Fruit fly (Drosophila melanogaster): ENCODE results near the gene CG33648.
A peak's percentile ranks its signal among the peaks of the same experiment; 100 is the strongest.

The CG33648 gene

dm6 chr2L:14476501-14477067 is 47.5 kb upstream of the CG33648 start (continued):
- TF ChIP-seq CG11093 (GFP tag; IDR thresholded peaks at IDR 0.05) (no peak), mam (GFP tag; optimal IDR thresholded peaks at IDR 0.05) (no peak), Lim3 (GFP tag; IDR thresholded peaks at IDR 0.05) (no peak), Nf-YC (tag; optimal IDR thresholded peaks at IDR 0.05) (no peak), dan (GFP tag; IDR thresholded peaks at IDR 0.05) (no peak), Max (GFP tag; optimal IDR thresholded peaks at IDR 0.05) (no peak), row (GFP tag; IDR thresholded peaks at IDR 0.05) (no peak; the same call in 2 of the 3 replicates), Asciz (GFP tag; optimal IDR thresholded peaks at IDR 0.05) (no peak)

dm6 chr2L:14477464-14478239 is 46.5 kb upstream of the CG33648 start:
- TF ChIP-seq pum (GFP tag; optimal IDR thresholded peaks at IDR 0.05) (no peak), CG9609 (GFP tag; optimal IDR thresholded peaks at IDR 0.05) (no peak), CG8944 (GFP tag; optimal IDR thresholded peaks at IDR 0.05) (no peak), cad (GFP tag; optimal IDR thresholded peaks at IDR 0.05) (peak; percentile 18), Ets65A (GFP tag) (peak; percentile 65), Elba2 (GFP tag; optimal IDR thresholded peaks at IDR 0.05) (no peak), pfk (GFP tag; optimal IDR thresholded peaks at IDR 0.05) (no peak), jumu (GFP tag; optimal IDR thresholded peaks at IDR 0.05) (no peak), gt (GFP tag; IDR thresholded peaks at IDR 0.05) (no peak), slp2 (GFP tag; optimal IDR thresholded peaks at IDR 0.05) (no peak), CG14050 (GFP tag; IDR thresholded peaks at IDR 0.05) (no peak), gro (GFP tag; optimal IDR thresholded peaks at IDR 0.05) (no peak), CG1024 (GFP tag; IDR thresholded peaks at IDR 0.05) (no peak), CG10979 (tag; optimal IDR thresholded peaks at IDR 0.05) (no peak), Sox102F (GFP tag; optimal IDR thresholded peaks at IDR 0.05) (no peak), CG1602 (GFP tag; optimal IDR thresholded peaks at IDR 0.05) (no peak), CG3407 (GFP tag; optimal IDR thresholded peaks at IDR 0.05) (no peak), unpg (GFP tag; optimal IDR thresholded peaks at IDR 0.05) (no peak), bab2 (GFP tag; optimal IDR thresholded peaks at IDR 0.05) (no peak), CG7556 (GFP tag; optimal IDR thresholded peaks at IDR 0.05) (no peak), CG4707 (GFP tag; optimal IDR thresholded peaks at IDR 0.05) (no peak), odd (GFP tag; optimal IDR thresholded peaks at IDR 0.05) (no peak), CG5953 (GFP tag; IDR thresholded peaks at IDR 0.05) (no peak), Six4 (GFP tag; optimal IDR thresholded peaks at IDR 0.05) (no peak), sisA (GFP tag; IDR thresholded peaks at IDR 0.05) (no peak), ewg (GFP tag; optimal IDR thresholded peaks at IDR 0.05) (no peak), Doc2 (GFP tag; IDR thresholded peaks at IDR 0.05) (no peak), CG12155 (GFP tag; optimal IDR thresholded peaks at IDR 0.05) (no peak), emc (GFP tag; optimal IDR thresholded peaks at IDR 0.05) (no peak), sd (tag; optimal IDR thresholded peaks at IDR 0.05) (no peak), gsb-n (tag; optimal IDR thresholded peaks at IDR 0.05) (peak; percentile 79), cwo (GFP tag; optimal IDR thresholded peaks at IDR 0.05) (no peak), CG4404 (GFP tag; IDR thresholded peaks at IDR 0.05) (no peak), abd-A (tag; optimal IDR thresholded peaks at IDR 0.05) (peak; percentile 92), gcm (GFP tag; optimal IDR thresholded peaks at IDR 0.05) (peak; percentile 82), mam (GFP tag; optimal IDR thresholded peaks at IDR 0.05) (no peak), CG17912 (GFP tag; optimal IDR thresholded peaks at IDR 0.05) (no peak), CG31441 (GFP tag; IDR thresholded peaks at IDR 0.05) (no peak), CG8765 (GFP tag; IDR thresholded peaks at IDR 0.05) (no peak), CG18262 (tag; optimal IDR thresholded peaks at IDR 0.05) (no peak), CG3847 (GFP tag; IDR thresholded peaks at IDR 0.05) (no peak), zfh1 (GFP tag; IDR thresholded peaks at IDR 0.05) (no peak)

Data from whole organism, embryonic.